Fruit fly (Drosophila melanogaster) whole organism, pupa: ENCODE data around the gene Hrb27C.

ENCODE experiments used
- CG10348 ChIP-seq: fragments of 200-800 bp; sonication (Bioruptor generic); IDR thresholded peaks from 2 replicates; pipeline ENCODE4 v1.3.6; 2022; ENCODE audit warnings: missing biosample characterization, missing genetic modification characterization
- CG12605 ChIP-seq: fragments of 200-800 bp; sonication (Bioruptor generic); IDR thresholded peaks from 2 replicates; pipeline ENCODE4 v1.3.6; 2022; ENCODE audit warnings: missing biosample characterization, missing genetic modification characterization
- CG13204 ChIP-seq: fragments of 200-800 bp; sonication (Bioruptor generic); optimal IDR thresholded peaks from 2 replicates; lab custom pipeline; 2018; ENCODE audit warnings: missing biosample characterization, mild to moderate bottlenecking, missing genetic modification characterization, moderate library complexity
- CG14655 ChIP-seq: fragments of 200-800 bp; sonication (Bioruptor generic); optimal IDR thresholded peaks from 3 replicates; lab custom pipeline; 2017; ENCODE audit warnings: mild to moderate bottlenecking, missing biosample characterization, missing genetic modification reagents, missing genetic modification characterization
- CG15710 ChIP-seq: fragments of 200-800 bp; sonication (Bioruptor generic); optimal IDR thresholded peaks from 2 replicates; lab custom pipeline; 2018; ENCODE audit warnings: missing biosample characterization, mild to moderate bottlenecking, missing genetic modification characterization, moderate library complexity
- CG17806 ChIP-seq: fragments of 200-800 bp; sonication (Bioruptor generic); optimal IDR thresholded peaks from 2 replicates; lab custom pipeline; 2018; ENCODE audit warnings: missing biosample characterization, mild to moderate bottlenecking, missing genetic modification characterization, moderate library complexity
- CG32121 ChIP-seq: fragments of 200-800 bp; sonication (Bioruptor generic); IDR thresholded peaks from 2 replicates; pipeline ENCODE4 v1.3.6; 2022; ENCODE audit warnings: missing biosample characterization, missing genetic modification characterization
- CG34367 ChIP-seq: fragments of 200-800 bp; sonication (Bioruptor generic); optimal IDR thresholded peaks from 2 replicates; lab custom pipeline; 2018; ENCODE audit warnings: missing biosample characterization, mild to moderate bottlenecking, missing genetic modification characterization
- CG4496 ChIP-seq: fragments of 200-800 bp; sonication (Bioruptor generic); IDR thresholded peaks from 3 replicates; pipeline ENCODE4 v1.3.6; 2022; ENCODE audit warnings: missing biosample characterization, missing genetic modification characterization
- CG8159 ChIP-seq: fragments of 200-800 bp; sonication (Bioruptor generic); optimal IDR thresholded peaks from 3 replicates; lab custom pipeline; 2018; ENCODE audit warnings: missing biosample characterization, mild to moderate bottlenecking, missing genetic modification characterization, moderate library complexity
- CG8301 ChIP-seq: fragments of 200-800 bp; sonication (Bioruptor generic); optimal IDR thresholded peaks from 2 replicates; lab custom pipeline; 2018; ENCODE audit warnings: missing biosample characterization, mild to moderate bottlenecking, missing genetic modification characterization
- CG9948 ChIP-seq: fragments of 200-800 bp; sonication (Bioruptor generic); optimal IDR thresholded peaks from 2 replicates; lab custom pipeline; 2018; ENCODE audit warnings: missing biosample characterization, mild to moderate bottlenecking, missing genetic modification characterization, moderate library complexity
- D1 ChIP-seq: fragments of 200-800 bp; sonication (Bioruptor generic); optimal IDR thresholded peaks from 2 replicates; lab custom pipeline; 2018; ENCODE audit warnings: missing biosample characterization, mild to moderate bottlenecking, missing genetic modification characterization, moderate library complexity
- EcR ChIP-seq: fragments of 200-800 bp; sonication (Bioruptor generic); optimal IDR thresholded peaks from 3 replicates; lab custom pipeline; 2019; ENCODE audit warnings: missing biosample characterization, missing genetic modification characterization, mild to moderate bottlenecking, moderate library complexity, missing genetic modification reagents
- Ets98B ChIP-seq: fragments of 200-800 bp; sonication (Bioruptor generic); IDR thresholded peaks from 2 replicates; pipeline ENCODE4 v1.3.6; 2022; ENCODE audit warnings: missing biosample characterization, missing genetic modification characterization
- Pif1A ChIP-seq: fragments of 200-800 bp; sonication (Bioruptor generic); optimal IDR thresholded peaks from 3 replicates; lab custom pipeline; 2016; ENCODE audit warnings: missing biosample characterization, missing genetic modification characterization
- Pif1B ChIP-seq: fragments of 200-800 bp; sonication (Bioruptor generic); optimal IDR thresholded peaks from 3 replicates; lab custom pipeline; 2016; ENCODE audit warnings: missing biosample characterization, missing genetic modification characterization
- Snoo ChIP-seq: fragments of 200-800 bp; sonication (Bioruptor generic); optimal IDR thresholded peaks from 3 replicates; lab custom pipeline; 2017; ENCODE audit warnings: missing biosample characterization, mild to moderate bottlenecking, missing genetic modification characterization, inconsistent platforms
- fd96Ca ChIP-seq: fragments of 200-800 bp; sonication (Bioruptor generic); IDR thresholded peaks from 3 replicates; pipeline ENCODE4 v1.3.6; 2022; ENCODE audit warnings: missing biosample characterization, missing genetic modification characterization
- gl ChIP-seq: fragments of 200-800 bp; sonication (Bioruptor generic); optimal IDR thresholded peaks from 2 replicates; lab custom pipeline; 2018; ENCODE audit warnings: missing biosample characterization, mild to moderate bottlenecking, missing genetic modification characterization
- rn ChIP-seq: fragments of 200-800 bp; sonication (Bioruptor generic); IDR thresholded peaks from 2 replicates; pipeline ENCODE4 v1.3.6; 2022; ENCODE audit warnings: missing biosample characterization, missing genetic modification characterization

Hrb27C gene

DNA sequence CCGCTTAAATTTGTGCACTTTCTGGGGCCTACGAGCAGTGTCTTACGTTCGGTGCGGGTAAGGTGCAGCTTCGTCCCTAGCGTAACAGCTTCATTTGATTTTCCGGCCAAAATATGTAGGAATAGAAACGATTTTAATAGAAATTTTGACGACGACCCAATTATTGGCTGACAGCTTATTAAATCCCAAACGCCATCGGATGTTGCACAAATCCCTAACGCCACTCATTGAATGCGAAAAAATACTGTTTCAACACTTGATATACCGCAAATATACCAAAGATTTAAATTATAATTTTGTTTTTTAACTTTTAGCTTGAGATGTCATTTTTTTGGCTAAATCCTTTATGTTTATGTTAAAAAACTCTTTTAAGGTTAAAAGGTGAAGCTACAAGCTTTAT, 24.6 kb downstream of the Hrb27C start, which contains the start of gene Fgop2:
Gene Fgop2 (minus strand): TSS at position 202 of the 400 bp plus-strand sequence.
- TF ChIP-seq CG4496 (GFP tag; lab: Robert Waterston, UW), result no peak
- TF ChIP-seq CG32121 (GFP tag; lab: Robert Waterston, UW), result no peak
- no peak for TF ChIP-seq CG14655
- no peak for TF ChIP-seq CG13204 (GFP tag; lab: Kevin White, UChicago)
- no peak for TF ChIP-seq gl (tag; lab: Kevin White, UChicago)
- TF ChIP-seq Pif1B (GFP tag; lab: Kevin White, UChicago), result no peak
- no peak for TF ChIP-seq CG8159

dm6 chr2L:6948540-6948942, 28.0 kb downstream of the Hrb27C start, which contains the start of gene ihog:
Gene ihog, minus strand, starts transcription at chr2L:6948808.
- TF ChIP-seq CG8301 (tag; lab: Kevin White, UChicago) (no peak), EcR (GFP tag; lab: Kevin White, UChicago) (peak; percentile 58), CG12605 (GFP tag; lab: Robert Waterston, UW) (peak; percentile 42; the same call in 1 of the 2 replicates), CG34367 (tag; lab: Kevin White, UChicago) (peak; percentile 8)

- peak; percentile 85 for TF ChIP-seq Ets98B
- TF ChIP-seq EcR (GFP tag; lab: Kevin White, UChicago), result no peak
- TF ChIP-seq CG34367 (tag; lab: Kevin White, UChicago), result peak; percentile 48
- TF ChIP-seq CG32121 (GFP tag; lab: Robert Waterston, UW), result peak; percentile 86
- TF ChIP-seq gl (tag; lab: Kevin White, UChicago), result peak; percentile 25
- peak; percentile 92 for TF ChIP-seq CG15710 (tag; lab: Kevin White, UChicago)
- TF ChIP-seq Pif1B (GFP tag; lab: Kevin White, UChicago), result no peak
- TF ChIP-seq fd96Ca, result no peak
- no peak for TF ChIP-seq CG13204 (GFP tag; lab: Kevin White, UChicago)
- no peak for TF ChIP-seq CG14655
- peak; percentile 82 for TF ChIP-seq CG9948 (tag; lab: Kevin White, UChicago)
- TF ChIP-seq D1, result no peak
- TF ChIP-seq Snoo, result peak; percentile 30
- no peak for TF ChIP-seq CG8301 (tag; lab: Kevin White, UChicago)
- peak; percentile 86 for TF ChIP-seq CG17806 (tag; lab: Kevin White, UChicago)
- no peak for TF ChIP-seq Pif1A (GFP tag; lab: Kevin White, UChicago)
- no peak for TF ChIP-seq CG10348 (GFP tag; lab: Robert Waterston, UW)
- TF ChIP-seq CG4496 (GFP tag; lab: Robert Waterston, UW), result peak; percentile 87
- no peak for TF ChIP-seq CG12605 (GFP tag; lab: Robert Waterston, UW)
- peak; percentile 70 for TF ChIP-seq rn (GFP tag; lab: Robert Waterston, UW)
- TF ChIP-seq CG8159, result peak; percentile 82
These were observed 29.6 kb downstream of the Hrb27C start, which contains the start of the genes Gas41 and SA1 for dm6 chr2L:6950096-6950495. Gene Gas41, minus strand, starts transcription at chr2L:6950207. Gene SA1, plus strand, starts transcription at chr2L:6950421.

dm6 chr2L:6956725-6957124, 36.2 kb downstream of the Hrb27C start, which contains the start of the genes CG13775 and CG3430:
Gene CG13775, minus strand, starts transcription at chr2L:6956950.
Gene CG3430, plus strand, starts transcription at chr2L:6957008.
- TF ChIP-seq gl (tag; lab: Kevin White, UChicago) (no peak), CG12605 (GFP tag; lab: Robert Waterston, UW) (no peak), Ets98B (no peak), CG32121 (GFP tag; lab: Robert Waterston, UW) (peak; percentile 35; the same call in 1 of the 2 replicates)

- TF ChIP-seq Ets98B (no peak), CG34367 (tag; lab: Kevin White, UChicago) (no peak), CG12605 (GFP tag; lab: Robert Waterston, UW) (no peak), CG13204 (GFP tag; lab: Kevin White, UChicago) (no peak), CG8159 (no peak), CG32121 (GFP tag; lab: Robert Waterston, UW) (no peak), EcR (GFP tag; lab: Kevin White, UChicago) (no peak)
These were observed 39.7 kb downstream of the Hrb27C start, which contains the start of the genes Atac1 and Hmgcl for dm6 chr2L:6960165-6960564. Gene Atac1, minus strand, starts transcription at chr2L:6960328. Gene Hmgcl, plus strand, starts transcription at chr2L:6960377.

dm6 chr2L:6964022-6964434, 43.5 kb downstream of the Hrb27C start, which contains the start of the genes sip2 and Coprox:
Gene sip2, minus strand, starts transcription at chr2L:6964074.
Gene Coprox, plus strand, starts transcription at chr2L:6964421.
- peak; percentile 63 for TF ChIP-seq CG17806 (tag; lab: Kevin White, UChicago)
- TF ChIP-seq CG8159, result peak; percentile 74
- TF ChIP-seq CG32121 (GFP tag; lab: Robert Waterston, UW), result no peak; the same call in 1 of the 2 replicates
- TF ChIP-seq CG12605 (GFP tag; lab: Robert Waterston, UW), result peak; percentile 25; the same call in 1 of the 2 replicates
- peak; percentile 64 for TF ChIP-seq CG9948 (tag; lab: Kevin White, UChicago)
- no peak for TF ChIP-seq Pif1A (GFP tag; lab: Kevin White, UChicago)
- no peak for TF ChIP-seq fd96Ca
- no peak for TF ChIP-seq CG10348 (GFP tag; lab: Robert Waterston, UW)
- no peak for TF ChIP-seq Pif1B (GFP tag; lab: Kevin White, UChicago)
- peak; percentile 48 for TF ChIP-seq Snoo
- TF ChIP-seq CG34367 (tag; lab: Kevin White, UChicago), result peak; percentile 38
- peak; percentile 66 for TF ChIP-seq CG15710 (tag; lab: Kevin White, UChicago)
- TF ChIP-seq Ets98B, result peak; percentile 33; the same call in 1 of the 2 replicates
- TF ChIP-seq CG14655, result no peak
- TF ChIP-seq D1, result no peak
- TF ChIP-seq EcR (GFP tag; lab: Kevin White, UChicago), result no peak
- no peak for TF ChIP-seq CG13204 (GFP tag; lab: Kevin White, UChicago)
- TF ChIP-seq CG8301 (tag; lab: Kevin White, UChicago), result no peak
- TF ChIP-seq CG4496 (GFP tag; lab: Robert Waterston, UW), result peak; percentile 35; the same call in 2 of the 3 replicates
- no peak for TF ChIP-seq gl (tag; lab: Kevin White, UChicago)
- no peak for TF ChIP-seq rn (GFP tag; lab: Robert Waterston, UW)
